Fruit fly (Drosophila melanogaster): Measurements from ENCODE around the gene CG9147.

CG9147 gene

DNA sequence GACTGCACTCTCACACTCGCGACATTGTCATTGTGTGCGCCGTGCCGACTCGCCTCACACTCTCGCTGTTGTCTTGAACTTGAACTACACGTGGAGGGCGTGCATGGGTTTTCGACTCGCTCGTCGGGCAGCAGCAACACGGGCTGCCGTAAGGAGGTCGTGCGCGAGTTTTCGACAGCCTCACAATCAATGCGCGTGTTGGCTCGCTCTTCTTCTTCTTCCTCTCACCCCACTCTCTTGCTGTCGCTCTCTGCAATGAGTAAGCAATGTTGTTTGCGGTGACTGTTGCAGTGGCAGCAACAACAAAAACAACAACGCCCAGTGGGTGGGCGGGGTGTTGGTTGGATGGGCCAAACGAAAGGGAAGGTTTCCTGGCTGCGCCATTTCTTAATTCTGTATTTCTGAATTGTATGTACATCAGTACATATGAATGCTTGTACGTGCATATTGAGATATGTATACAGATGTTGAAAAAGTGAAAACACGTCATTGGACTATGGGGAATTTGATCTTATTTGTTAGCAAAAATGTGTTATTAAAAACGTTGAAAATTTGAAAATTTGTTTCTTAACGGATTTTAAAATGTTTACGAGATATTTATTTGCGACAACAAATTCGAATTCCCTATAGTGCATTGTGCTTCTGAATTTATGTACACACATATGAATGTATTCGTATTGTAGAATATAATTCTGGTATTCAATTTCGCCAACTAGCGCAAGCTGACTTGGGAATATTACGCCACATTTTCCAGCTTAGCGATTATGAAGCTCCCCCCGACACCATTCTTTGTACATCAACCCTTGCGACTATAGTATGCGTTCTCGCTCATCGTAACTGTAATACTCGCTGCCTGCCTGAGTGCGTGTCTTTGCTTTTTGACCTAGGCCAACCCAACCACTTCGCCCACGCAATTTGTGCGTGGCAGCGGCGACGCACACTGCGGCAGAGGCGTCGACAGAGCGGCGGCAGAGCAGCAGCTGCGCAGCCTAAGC, 22.9 kb downstream of the CG9147 start (continued):
- TF ChIP-seq CG17361 (GFP tag; IDR thresholded peaks at IDR 0.05): no peak
- TF ChIP-seq tll (GFP tag; optimal IDR thresholded peaks at IDR 0.05): peak in 1 of 2 experiments; percentile 91
- TF ChIP-seq Max (GFP tag; optimal IDR thresholded peaks at IDR 0.05): peak; percentile 81
- TF ChIP-seq BEAF-32 (GFP tag; optimal IDR thresholded peaks at IDR 0.05): no peak
- peak; percentile 71 for TF ChIP-seq run (tag; optimal IDR thresholded peaks at IDR 0.05)
- no peak for TF ChIP-seq Spps (tag; optimal IDR thresholded peaks at IDR 0.05)
- TF ChIP-seq CG2202 (tag; optimal IDR thresholded peaks at IDR 0.05): peak; percentile 13
- peak; percentile 72; the same call in 1 of the 3 replicates for TF ChIP-seq CG6175 (GFP tag; IDR thresholded peaks at IDR 0.05)
- TF ChIP-seq CG9876 (GFP tag; optimal IDR thresholded peaks at IDR 0.05): no peak
- TF ChIP-seq sc (optimal IDR thresholded peaks at IDR 0.05): no peak
- TF ChIP-seq sc (GFP tag; optimal IDR thresholded peaks at IDR 0.05): peak; percentile 25
- TF ChIP-seq CG3838 (GFP tag; optimal IDR thresholded peaks at IDR 0.05): peak; percentile 61
- no peak for TF ChIP-seq lov (optimal IDR thresholded peaks at IDR 0.05)
- TF ChIP-seq lov (GFP tag; IDR thresholded peaks at IDR 0.05): peak; percentile 74; the same call in 1 of the 3 replicates
- peak; percentile 53 for TF ChIP-seq Scr (GFP tag; IDR thresholded peaks at IDR 0.05; ENCODE audit: partially characterized antibody)
- TF ChIP-seq Bgb (GFP tag; IDR thresholded peaks at IDR 0.05; ENCODE audit: partially characterized antibody): peak; percentile 75
- no peak for TF ChIP-seq MBD-R2 (GFP tag; IDR thresholded peaks at IDR 0.05)
- TF ChIP-seq CG7556 (GFP tag; optimal IDR thresholded peaks at IDR 0.05): peak; percentile 68
- TF ChIP-seq CG1603 (tag; optimal IDR thresholded peaks at IDR 0.05): peak; percentile 15
- peak; percentile 59 for TF ChIP-seq Elba2 (GFP tag; optimal IDR thresholded peaks at IDR 0.05)
- no peak for TF ChIP-seq Ets97D (GFP tag; optimal IDR thresholded peaks at IDR 0.05)
- TF ChIP-seq CG14667 (GFP tag; IDR thresholded peaks at IDR 0.05): no peak
- peak in 1 of 3 experiments; percentile 70 for TF ChIP-seq Stat92E (GFP tag; optimal IDR thresholded peaks at IDR 0.05)
- TF ChIP-seq HLH54F (GFP tag; optimal IDR thresholded peaks at IDR 0.05): no peak
- TF ChIP-seq CTCF (GFP tag; optimal IDR thresholded peaks at IDR 0.05): no peak
- peak; percentile 90 for TF ChIP-seq onecut (GFP tag; IDR thresholded peaks at IDR 0.05)
- peak; percentile 68 for TF ChIP-seq CG2120 (GFP tag; optimal IDR thresholded peaks at IDR 0.05)
- peak; percentile 4 for TF ChIP-seq NC2β (GFP tag; optimal IDR thresholded peaks at IDR 0.05)
- TF ChIP-seq CrebB (tag; optimal IDR thresholded peaks at IDR 0.05): peak; percentile 62
- peak; percentile 30 for TF ChIP-seq CG2678 (tag; optimal IDR thresholded peaks at IDR 0.05)
- peak; percentile 55 for TF ChIP-seq CG7839 (tag; optimal IDR thresholded peaks at IDR 0.05)
- TF ChIP-seq chif (GFP tag; optimal IDR thresholded peaks at IDR 0.05): peak in 1 of 2 experiments; percentile 10
- no peak for TF ChIP-seq corto (GFP tag; optimal IDR thresholded peaks at IDR 0.05)
- peak; percentile 8 for TF ChIP-seq pho (GFP tag; optimal IDR thresholded peaks at IDR 0.05)
- TF ChIP-seq CG4282 (GFP tag; optimal IDR thresholded peaks at IDR 0.05): peak; percentile 34
- TF ChIP-seq BtbVII (GFP tag; optimal IDR thresholded peaks at IDR 0.05): no peak
- no peak for TF ChIP-seq CG4404 (GFP tag; IDR thresholded peaks at IDR 0.05)
- TF ChIP-seq Nf-YA (GFP tag; IDR thresholded peaks at IDR 0.05): no peak
- peak; percentile 53 for TF ChIP-seq CG4328 (GFP tag; optimal IDR thresholded peaks at IDR 0.05)
- peak; percentile 94 for TF ChIP-seq mirr (GFP tag; optimal IDR thresholded peaks at IDR 0.05)
- TF ChIP-seq CG3281 (GFP tag; optimal IDR thresholded peaks at IDR 0.05): peak; percentile 53
- no peak for TF ChIP-seq h (optimal IDR thresholded peaks at IDR 0.05)
- TF ChIP-seq ranshi (GFP tag; IDR thresholded peaks at IDR 0.05): 0 out of 2 replicates have a peak, but pooled peaks have one; percentile 6
- TF ChIP-seq Fer3 (tag; optimal IDR thresholded peaks at IDR 0.05): no peak
- no peak for TF ChIP-seq CG18011 (GFP tag; optimal IDR thresholded peaks at IDR 0.05)
- TF ChIP-seq CG4360 (GFP tag; IDR thresholded peaks at IDR 0.05): peak; percentile 93
- TF ChIP-seq CG5245 (GFP tag; optimal IDR thresholded peaks at IDR 0.05): no peak
- no peak for TF ChIP-seq YL-1 (GFP tag; optimal IDR thresholded peaks at IDR 0.05)
- peak; percentile 93 for TF ChIP-seq dm (GFP tag; optimal IDR thresholded peaks at IDR 0.05)

Measured in whole organism, embryonic.